Worm (Caenorhabditis elegans) whole organism, L1 larva: ENCODE results near the gene rabr-4.

Experiments
- C04F5.9 ChIP-seq: sonication (generic microtip); optimal IDR thresholded peaks from 2 replicates; lab custom pipeline; 2016; ENCODE audit warnings: missing genetic modification characterization, missing compliant biosample characterization
- alr-1 ChIP-seq: fragments of 200-800 bp; sonication (Bioruptor generic); optimal IDR thresholded peaks from 2 replicates; lab custom pipeline; 2018; ENCODE audit warnings: borderline replicate concordance, mild to moderate bottlenecking, missing genetic modification characterization, missing compliant biosample characterization
- ama-1 ChIP-seq: fragments of 150-350 bp; optimal IDR thresholded peaks from 2 replicates; lab custom pipeline; 2014
- blmp-1 ChIP-seq: fragments of 150-350 bp; optimal IDR thresholded peaks from 2 replicates; lab custom pipeline; 2014; ENCODE audit warnings: missing biosample characterization, missing genetic modification characterization
- dpl-1 ChIP-seq, 3 experiments: fragments of 150-350 bp in 2 of 3; sonication (generic microtip) in 1 of 3; optimal IDR thresholded peaks; 2 replicates each; lab custom pipeline; 2014 to 2017; ENCODE audit warnings: missing biosample characterization in 3 of 3, missing genetic modification characterization in 3 of 3, missing genetic modification reagents in 3 of 3
- dsc-1 ChIP-seq: sonication (generic microtip); optimal IDR thresholded peaks from 2 replicates; lab custom pipeline; 2016; ENCODE audit warnings: mild to moderate bottlenecking, missing genetic modification characterization, missing compliant biosample characterization
- efl-1 ChIP-seq, 4 experiments: fragments of 150-350 bp; optimal IDR thresholded peaks in 3 of 4; peaks in 1 of 4; 1 replicate in 1 of 4; 2 replicates in 3 of 4; lab custom pipeline; 2014; ENCODE audit warnings: missing biosample characterization in 2 of 4, missing genetic modification characterization in 2 of 4, missing genetic modification reagents in 2 of 4
- egl-13 ChIP-seq: sonication (generic microtip); optimal IDR thresholded peaks from 2 replicates; lab custom pipeline; 2016; ENCODE audit warnings: missing genotype, missing genetic modification reagents, missing genetic modification characterization, missing compliant biosample characterization
- elt-2 ChIP-seq: sonication (generic microtip); optimal IDR thresholded peaks from 2 replicates; lab custom pipeline; 2016; ENCODE audit warnings: missing genetic modification characterization, mild to moderate bottlenecking, inconsistent platforms, missing compliant biosample characterization, missing genetic modification reagents
- fkh-8 ChIP-seq: sonication (generic microtip); optimal IDR thresholded peaks from 2 replicates; lab custom pipeline; 2016; ENCODE audit warnings: mild to moderate bottlenecking, missing genetic modification characterization, missing compliant biosample characterization
- fos-1 ChIP-seq: fragments of 150-350 bp; optimal IDR thresholded peaks from 2 replicates; lab custom pipeline; 2014; ENCODE audit warnings: missing biosample characterization, missing genetic modification characterization
- grh-1 ChIP-seq: fragments of 200-800 bp; sonication (Bioruptor generic); IDR thresholded peaks from 2 replicates; pipeline ENCODE4 v1.3.6; 2022; ENCODE audit warnings: missing genetic modification reagents, missing genetic modification characterization, missing compliant biosample characterization
- hpl-2 ChIP-seq: fragments of 150-350 bp; optimal IDR thresholded peaks from 2 replicates; lab custom pipeline; 2014; ENCODE audit warnings: missing biosample characterization, missing genetic modification reagents, missing genetic modification characterization
- irx-1 ChIP-seq: sonication (generic microtip); optimal IDR thresholded peaks from 2 replicates; lab custom pipeline; 2016; ENCODE audit warnings: missing genetic modification characterization, missing compliant biosample characterization
- isw-1 ChIP-seq: fragments of 200-800 bp; sonication (Bioruptor generic); IDR thresholded peaks from 2 replicates; pipeline ENCODE4 v1.3.6; 2022; ENCODE audit warnings: missing genetic modification characterization, missing compliant biosample characterization
- lin-14 ChIP-seq: fragments of 200-800 bp; sonication (Bioruptor generic); optimal IDR thresholded peaks from 2 replicates; lab custom pipeline; 2018; ENCODE audit warnings: mild to moderate bottlenecking, missing genetic modification characterization, moderate library complexity, missing compliant biosample characterization
- lin-35 ChIP-seq, 2 experiments: fragments of 150-350 bp; optimal IDR thresholded peaks; 2 replicates each; lab custom pipeline; 2014; ENCODE audit warnings: missing biosample characterization in 2 of 2, missing genetic modification characterization in 2 of 2, missing genetic modification reagents in 2 of 2
- lir-3 ChIP-seq: sonication (generic microtip); optimal IDR thresholded peaks from 2 replicates; lab custom pipeline; 2016; ENCODE audit warnings: mild to moderate bottlenecking, missing genetic modification characterization, moderate library complexity, missing compliant biosample characterization; ENCODE audit not compliant: poor library complexity
- mdl-1 ChIP-seq, 2 experiments: fragments of 150-350 bp; optimal IDR thresholded peaks; 2 replicates each; lab custom pipeline; 2014 to 2017; ENCODE audit warnings: missing biosample characterization in 2 of 2, missing genetic modification characterization in 2 of 2, inconsistent platforms in 1 of 2
- mep-1 ChIP-seq: fragments of 150-350 bp; optimal IDR thresholded peaks from 2 replicates; lab custom pipeline; 2014; ENCODE audit warnings: missing biosample characterization, missing genetic modification characterization
- nhr-20 ChIP-seq: sonication (generic microtip); optimal IDR thresholded peaks from 2 replicates; lab custom pipeline; 2016; ENCODE audit warnings: mild to moderate bottlenecking, missing genetic modification characterization, missing compliant biosample characterization
- nhr-237 ChIP-seq: fragments of 150-350 bp; optimal IDR thresholded peaks from 2 replicates; lab custom pipeline; 2014; ENCODE audit warnings: missing biosample characterization, missing genetic modification characterization
- nhr-71 ChIP-seq: sonication (generic microtip); optimal IDR thresholded peaks from 2 replicates; lab custom pipeline; 2016; ENCODE audit warnings: mild to moderate bottlenecking, missing genetic modification characterization, moderate library complexity, missing compliant biosample characterization
- nhr-84 ChIP-seq: sonication (generic microtip); optimal IDR thresholded peaks from 2 replicates; lab custom pipeline; 2017; ENCODE audit warnings: missing biosample characterization, missing genetic modification characterization
- nhr-90 ChIP-seq: sonication (generic microtip); optimal IDR thresholded peaks from 2 replicates; lab custom pipeline; 2016; ENCODE audit warnings: mild to moderate bottlenecking, missing genetic modification characterization, missing compliant biosample characterization; ENCODE audit not compliant: poor library complexity
- pax-3 ChIP-seq: fragments of 200-800 bp; sonication (Bioruptor generic); optimal IDR thresholded peaks from 2 replicates; lab custom pipeline; 2018; ENCODE audit warnings: mild to moderate bottlenecking, missing genetic modification characterization, moderate library complexity, missing compliant biosample characterization
- pqm-1 ChIP-seq: sonication (generic microtip); optimal IDR thresholded peaks from 3 replicates; lab custom pipeline; 2017; ENCODE audit warnings: missing biosample characterization, missing genetic modification characterization
- skn-1 ChIP-seq: fragments of 150-350 bp; optimal IDR thresholded peaks from 2 replicates; lab custom pipeline; 2014; ENCODE audit warnings: missing biosample characterization, missing genetic modification characterization
- snpc-4 ChIP-seq: fragments of 150-350 bp; optimal IDR thresholded peaks from 2 replicates; lab custom pipeline; 2014; ENCODE audit warnings: missing biosample characterization, missing genetic modification characterization
- sox-4 ChIP-seq: sonication (generic microtip); optimal IDR thresholded peaks from 2 replicates; lab custom pipeline; 2016; ENCODE audit warnings: missing genetic modification characterization, missing compliant biosample characterization
- tbx-2 ChIP-seq: sonication (generic microtip); optimal IDR thresholded peaks from 2 replicates; lab custom pipeline; 2016; ENCODE audit warnings: missing genetic modification characterization, missing compliant biosample characterization
- unc-130 ChIP-seq: fragments of 150-350 bp; optimal IDR thresholded peaks from 2 replicates; lab custom pipeline; 2017; ENCODE audit warnings: missing biosample characterization, missing genetic modification characterization, inconsistent platforms
- unc-30 ChIP-seq: sonication (generic microtip); optimal IDR thresholded peaks from 2 replicates; lab custom pipeline; 2017; ENCODE audit warnings: missing biosample characterization, missing genetic modification characterization
- unc-62 ChIP-seq: fragments of 150-350 bp; optimal IDR thresholded peaks from 2 replicates; lab custom pipeline; 2014; ENCODE audit warnings: missing biosample characterization, missing genetic modification reagents, missing genetic modification characterization
- unc-86 ChIP-seq: sonication (generic microtip); optimal IDR thresholded peaks from 2 replicates; lab custom pipeline; 2016; ENCODE audit warnings: missing genetic modification characterization, missing compliant biosample characterization
- zag-1 ChIP-seq: fragments of 150-350 bp; optimal IDR thresholded peaks from 2 replicates; lab custom pipeline; 2014; ENCODE audit warnings: missing biosample characterization, missing genetic modification characterization
- zip-4 ChIP-seq: fragments of 200-800 bp; sonication (Bioruptor generic); optimal IDR thresholded peaks from 2 replicates; lab custom pipeline; 2018; ENCODE audit warnings: mild to moderate bottlenecking, missing genetic modification characterization, moderate library complexity, missing compliant biosample characterization

Gene rabr-4

ce11 chrV:16158391-16158790 lies 36.3 kb upstream of the rabr-4 start, which contains the start of gene str-99:
Gene str-99, minus strand, starts transcription at chrV:16158491.
- TF ChIP-seq dpl-1 (GFP tag; optimal IDR thresholded peaks at IDR 0.05; lab: Kevin White, UChicago) (no peak), zag-1 (tag; lab: Kevin White, UChicago) (no peak), fos-1 (no peak), nhr-237 (tag; lab: Kevin White, UChicago) (no peak), snpc-4 (tag; lab: Kevin White, UChicago) (no peak), alr-1 (tag; lab: Kevin White, UChicago) (no peak), lir-3 (no peak), nhr-90 (tag; lab: Kevin White, UChicago) (no peak), tbx-2 (no peak), dsc-1 (tag; lab: Kevin White, UChicago) (no peak), unc-130 (tag; lab: Kevin White, UChicago) (no peak), hpl-2 (GFP tag; lab: Kevin White, UChicago) (no peak), unc-62 (GFP tag; lab: Kevin White, UChicago) (no peak), fkh-8 (no peak), irx-1 (tag; lab: Kevin White, UChicago) (no peak), egl-13 (tag; lab: Kevin White, UChicago) (no peak), ama-1 (lab: Kevin White, UChicago) (no peak)

ce11 chrV:16159594-16159993 lies 35.1 kb upstream of the rabr-4 start, which contains the start of gene F10A3.17:
Gene F10A3.17, minus strand, starts transcription at chrV:16159694.
- TF ChIP-seq lin-14 (no peak), mdl-1 (tag; optimal IDR thresholded peaks at IDR 0.05; lab: Kevin White, UChicago) (no peak), ama-1 (lab: Kevin White, UChicago) (no peak)

- TF ChIP-seq unc-30 (no peak), grh-1 (GFP tag; lab: Robert Waterston, UW) (no peak), fos-1 (no peak), mep-1 (no peak), nhr-84 (tag; lab: Kevin White, UChicago) (no peak), nhr-71 (tag; lab: Kevin White, UChicago) (no peak), elt-2 (tag; lab: Kevin White, UChicago) (peak; percentile 24), nhr-90 (tag; lab: Kevin White, UChicago) (no peak), pax-3 (tag; lab: Kevin White, UChicago) (no peak), lin-35 (GFP tag; optimal IDR thresholded peaks at IDR 0.05; lab: Kevin White, UChicago) (no peak), C04F5.9 (tag; lab: Kevin White, UChicago) (no peak), skn-1 (tag; lab: Kevin White, UChicago) (peak; percentile 2), efl-1 (optimal IDR thresholded peaks at IDR 0.05; lab: Kevin White, UChicago) (peak in 1 of 2 experiments; percentile 9), efl-1 (GFP tag; optimal IDR thresholded peaks at IDR 0.05 in 1 of 2; lab: Kevin White, UChicago) (peak in 1 of 2 experiments; percentile 4), pqm-1 (tag; lab: Kevin White, UChicago) (no peak), zip-4 (peak; percentile 79), unc-130 (tag; lab: Kevin White, UChicago) (no peak), zag-1 (tag; lab: Kevin White, UChicago) (no peak), unc-86 (tag; lab: Kevin White, UChicago) (no peak), nhr-20 (no peak), snpc-4 (tag; lab: Kevin White, UChicago) (peak; percentile 2), isw-1 (no peak), dpl-1 (GFP tag; optimal IDR thresholded peaks at IDR 0.05; lab: Kevin White, UChicago) (no peak), blmp-1 (tag; lab: Kevin White, UChicago) (no peak), sox-4 (tag; lab: Kevin White, UChicago) (no peak), fkh-8 (no peak)
Measured at ce11 chrV:16160087-16160486, 34.7 kb upstream of the rabr-4 start.
